Fruit fly (Drosophila melanogaster) whole organism, prepupa: ENCODE measurements around the gene Drs.

Experiments
- Blimp-1 ChIP-seq: fragments of 200-800 bp; sonication (Bioruptor generic); optimal IDR thresholded peaks from 3 replicates; lab custom pipeline; 2017; ENCODE audit warnings: missing biosample characterization, missing genetic modification characterization, mild to moderate bottlenecking, moderate library complexity, missing genetic modification reagents
- CG10631 ChIP-seq: fragments of 200-800 bp; sonication (Bioruptor generic); optimal IDR thresholded peaks from 2 replicates; lab custom pipeline; 2016; ENCODE audit warnings: missing biosample characterization, missing genetic modification characterization
- CG10669 ChIP-seq: fragments of 200-800 bp; sonication (Bioruptor generic); optimal IDR thresholded peaks from 3 replicates; lab custom pipeline; 2018; ENCODE audit warnings: missing biosample characterization, mild to moderate bottlenecking, missing genetic modification characterization, moderate library complexity
- CG11902 ChIP-seq: fragments of 200-800 bp; sonication (Bioruptor generic); optimal IDR thresholded peaks from 3 replicates; lab custom pipeline; 2016; ENCODE audit warnings: missing biosample characterization, missing genetic modification characterization
- CG15336 ChIP-seq: fragments of 200-800 bp; sonication (Bioruptor generic); IDR thresholded peaks from 2 replicates; pipeline ENCODE4 v1.3.6; 2022; ENCODE audit warnings: missing biosample characterization, missing genetic modification characterization
- CG1621 ChIP-seq: fragments of 200-800 bp; sonication (Bioruptor generic); optimal IDR thresholded peaks from 3 replicates; lab custom pipeline; 2018; ENCODE audit warnings: missing biosample characterization, mild to moderate bottlenecking, missing genetic modification characterization
- CG16779 ChIP-seq: fragments of 200-800 bp; sonication (Bioruptor generic); optimal IDR thresholded peaks from 3 replicates; lab custom pipeline; 2017; ENCODE audit warnings: missing biosample characterization, mild to moderate bottlenecking, missing genetic modification characterization
- CG3032 ChIP-seq: fragments of 200-800 bp; optimal IDR thresholded peaks from 2 replicates; lab custom pipeline; 2019; ENCODE audit warnings: missing biosample characterization, mild to moderate bottlenecking, missing genetic modification characterization, moderate library complexity
- CG31627 ChIP-seq: fragments of 200-800 bp; sonication (Bioruptor generic); optimal IDR thresholded peaks from 3 replicates; lab custom pipeline; 2016; ENCODE audit warnings: missing biosample characterization, missing genetic modification characterization
- CG32006 ChIP-seq: fragments of 200-800 bp; sonication (Bioruptor generic); optimal IDR thresholded peaks from 3 replicates; lab custom pipeline; 2017; ENCODE audit warnings: missing biosample characterization, mild to moderate bottlenecking, missing genetic modification characterization
- CG34406 ChIP-seq: fragments of 200-800 bp; sonication (Bioruptor generic); optimal IDR thresholded peaks from 3 replicates; lab custom pipeline; 2016; ENCODE audit warnings: missing biosample characterization, missing genetic modification characterization
- CG4318 ChIP-seq: fragments of 200-800 bp; sonication (Bioruptor generic); optimal IDR thresholded peaks from 3 replicates; lab custom pipeline; 2017; ENCODE audit warnings: missing biosample characterization, mild to moderate bottlenecking, missing genetic modification characterization
- CG6276 ChIP-seq: fragments of 200-800 bp; sonication (Bioruptor generic); optimal IDR thresholded peaks from 2 replicates; lab custom pipeline; 2017; ENCODE audit warnings: missing biosample characterization, mild to moderate bottlenecking, missing genetic modification characterization
- CG6792 ChIP-seq: fragments of 200-800 bp; sonication (Bioruptor generic); optimal IDR thresholded peaks from 3 replicates; lab custom pipeline; 2016; ENCODE audit warnings: missing biosample characterization, missing genetic modification characterization
- CG6808 ChIP-seq: fragments of 200-800 bp; sonication (Bioruptor generic); optimal IDR thresholded peaks from 3 replicates; lab custom pipeline; 2017; ENCODE audit warnings: missing biosample characterization, missing genetic modification characterization, mild to moderate bottlenecking, moderate library complexity, missing genetic modification reagents
- CG6854 ChIP-seq: fragments of 200-800 bp; sonication (Bioruptor generic); optimal IDR thresholded peaks from 2 replicates; lab custom pipeline; 2017; ENCODE audit warnings: missing biosample characterization, mild to moderate bottlenecking, missing genetic modification characterization
- CG8119 ChIP-seq: fragments of 200-800 bp; sonication (Bioruptor generic); IDR thresholded peaks from 3 replicates; pipeline ENCODE4 v1.3.6; 2022; ENCODE audit warnings: missing biosample characterization, missing genetic modification characterization
- CG8319 ChIP-seq: fragments of 200-800 bp; sonication (Bioruptor generic); optimal IDR thresholded peaks from 3 replicates; lab custom pipeline; 2016; ENCODE audit warnings: missing biosample characterization, missing genetic modification characterization
- Eip75B ChIP-seq: fragments of 200-800 bp; sonication (Bioruptor generic); optimal IDR thresholded peaks from 3 replicates; lab custom pipeline; 2016; ENCODE audit warnings: missing biosample characterization, missing genetic modification characterization
- Eip78C ChIP-seq: fragments of 200-800 bp; sonication (Bioruptor generic); peaks from one replicate; lab custom pipeline; 2016; ENCODE audit warnings: missing biosample characterization, missing genetic modification characterization
- Eip93F ChIP-seq: fragments of 200-800 bp; sonication (Bioruptor generic); optimal IDR thresholded peaks from 2 replicates; lab custom pipeline; 2016; ENCODE audit warnings: missing biosample characterization, mild to moderate bottlenecking, missing genetic modification characterization
- Ets21C ChIP-seq: fragments of 200-800 bp; sonication (Bioruptor generic); optimal IDR thresholded peaks from 3 replicates; lab custom pipeline; 2016; ENCODE audit warnings: missing biosample characterization, missing genetic modification characterization
- Ets96B ChIP-seq: fragments of 200-800 bp; optimal IDR thresholded peaks from 2 replicates; lab custom pipeline; 2019; ENCODE audit warnings: missing biosample characterization, mild to moderate bottlenecking, missing genetic modification characterization, moderate library complexity
- Gug ChIP-seq: fragments of 200-800 bp; sonication (Bioruptor generic); IDR thresholded peaks from 2 replicates; pipeline ENCODE4 v1.3.6; 2022; ENCODE audit warnings: missing biosample characterization, missing genetic modification characterization
- Hr38 ChIP-seq: sonication (Bioruptor generic); optimal IDR thresholded peaks from 2 replicates; lab custom pipeline; 2016; ENCODE audit warnings: missing biosample characterization, missing genetic modification characterization
- Hr39 ChIP-seq: fragments of 200-800 bp; sonication (Bioruptor generic); optimal IDR thresholded peaks from 2 replicates; lab custom pipeline; 2016; ENCODE audit warnings: missing biosample characterization, missing genetic modification characterization
- OdsH ChIP-seq: fragments of 200-800 bp; sonication (Bioruptor generic); optimal IDR thresholded peaks from 3 replicates; lab custom pipeline; 2016; ENCODE audit warnings: missing biosample characterization, missing genetic modification characterization
- Smox ChIP-seq: fragments of 200-800 bp; sonication (Bioruptor generic); optimal IDR thresholded peaks from 3 replicates; lab custom pipeline; 2016; ENCODE audit warnings: missing biosample characterization, missing genetic modification characterization
- Sox102F ChIP-seq: fragments of 200-800 bp; sonication (Bioruptor generic); optimal IDR thresholded peaks from 2 replicates; lab custom pipeline; 2016; ENCODE audit warnings: missing biosample characterization, mild to moderate bottlenecking, missing genetic modification characterization
- Sox14 ChIP-seq: fragments of 200-800 bp; sonication (Bioruptor generic); optimal IDR thresholded peaks from 3 replicates; lab custom pipeline; 2016; ENCODE audit warnings: missing biosample characterization, missing genetic modification characterization
- Sox15 ChIP-seq: fragments of 200-800 bp; sonication (Bioruptor generic); optimal IDR thresholded peaks from 3 replicates; lab custom pipeline; 2016; ENCODE audit warnings: missing biosample characterization, missing genetic modification characterization
- achi ChIP-seq: fragments of 200-800 bp; sonication (Bioruptor generic); optimal IDR thresholded peaks from 3 replicates; lab custom pipeline; 2016; ENCODE audit warnings: missing biosample characterization, missing genetic modification characterization
- acj6 ChIP-seq: fragments of 200-800 bp; sonication (Bioruptor generic); optimal IDR thresholded peaks from 3 replicates; lab custom pipeline; 2016; ENCODE audit warnings: missing biosample characterization, missing genetic modification characterization
- dac ChIP-seq: fragments of 200-800 bp; sonication (Bioruptor generic); optimal IDR thresholded peaks from 2 replicates; lab custom pipeline; 2017; ENCODE audit warnings: missing biosample characterization, mild to moderate bottlenecking, missing genetic modification characterization
- dsx ChIP-seq: fragments of 200-800 bp; optimal IDR thresholded peaks from 3 replicates; lab custom pipeline; 2019; ENCODE audit warnings: missing biosample characterization, mild to moderate bottlenecking, missing genetic modification characterization, moderate library complexity; ENCODE audit not compliant: poor library complexity, severe bottlenecking
- eg ChIP-seq: fragments of 200-800 bp; sonication (Bioruptor generic); IDR thresholded peaks from 3 replicates; pipeline ENCODE4 v1.3.6; 2022; ENCODE audit warnings: missing biosample characterization, missing genetic modification characterization
- fd59A ChIP-seq: fragments of 200-800 bp; sonication (Bioruptor generic); optimal IDR thresholded peaks from 2 replicates; lab custom pipeline; 2017; ENCODE audit warnings: missing biosample characterization, mild to moderate bottlenecking, missing genetic modification characterization, missing genetic modification reagents
- fd85E ChIP-seq: fragments of 200-800 bp; sonication (Bioruptor generic); optimal IDR thresholded peaks from 3 replicates; lab custom pipeline; 2016; ENCODE audit warnings: missing biosample characterization, missing genetic modification characterization
- fkh ChIP-seq: fragments of 200-800 bp; sonication (Bioruptor generic); optimal IDR thresholded peaks from 3 replicates; lab custom pipeline; 2017; ENCODE audit warnings: missing biosample characterization, mild to moderate bottlenecking, missing genetic modification characterization, moderate library complexity
- lz ChIP-seq: fragments of 200-800 bp; sonication (Bioruptor generic); optimal IDR thresholded peaks from 3 replicates; lab custom pipeline; 2016; ENCODE audit warnings: missing biosample characterization, missing genetic modification characterization
- net ChIP-seq: fragments of 200-800 bp; sonication (Bioruptor generic); optimal IDR thresholded peaks from 3 replicates; lab custom pipeline; 2016; ENCODE audit warnings: missing biosample characterization, missing genetic modification characterization
- pdm3 ChIP-seq: fragments of 200-800 bp; sonication (Bioruptor generic); optimal IDR thresholded peaks from 3 replicates; lab custom pipeline; 2016; ENCODE audit warnings: missing biosample characterization, missing genetic modification characterization
- salr ChIP-seq, 2 experiments: fragments of 200-800 bp; sonication (Bioruptor generic); optimal IDR thresholded peaks; 3 replicates each; lab custom pipeline; 2016 to 2018; ENCODE audit warnings: missing biosample characterization in 2 of 2, missing genetic modification characterization in 2 of 2, mild to moderate bottlenecking in 1 of 2
- spab ChIP-seq: fragments of 200-800 bp; sonication (Bioruptor generic); optimal IDR thresholded peaks from 2 replicates; lab custom pipeline; 2017; ENCODE audit warnings: missing biosample characterization, mild to moderate bottlenecking, missing genetic modification characterization, missing genetic modification reagents
- svp ChIP-seq: fragments of 200-800 bp; sonication (Bioruptor generic); peaks from one replicate; lab custom pipeline; 2016; ENCODE audit warnings: missing biosample characterization, missing genetic modification characterization
- topi ChIP-seq: fragments of 200-800 bp; sonication (Bioruptor generic); optimal IDR thresholded peaks from 3 replicates; lab custom pipeline; 2016; ENCODE audit warnings: missing biosample characterization, missing genetic modification characterization
- vri ChIP-seq: fragments of 200-800 bp; sonication (Bioruptor generic); optimal IDR thresholded peaks from 3 replicates; lab custom pipeline; 2016; ENCODE audit warnings: missing biosample characterization, mild to moderate bottlenecking, missing genetic modification characterization

The Drs gene

dm6 chr3L:3388708-3389665 is 19.6 kb downstream of the Drs start (continued):
- peak; percentile 74 for TF ChIP-seq acj6 (GFP tag; lab: Kevin White, UChicago)
- peak; percentile 82 for TF ChIP-seq lz
- TF ChIP-seq CG31627, result peak; percentile 76
- peak; percentile 70 for TF ChIP-seq Gug
- TF ChIP-seq net (GFP tag; lab: Kevin White, UChicago), result peak; percentile 34
- TF ChIP-seq CG6808, result peak; percentile 69
- TF ChIP-seq CG6854 (GFP tag; lab: Kevin White, UChicago), result peak; percentile 60
- TF ChIP-seq eg (GFP tag; lab: Robert Waterston, UW), result peak; percentile 89
- peak; percentile 80 for TF ChIP-seq Hr39
- peak; percentile 66 for TF ChIP-seq CG6276 (GFP tag; lab: Kevin White, UChicago)
- peak; percentile 83 for TF ChIP-seq CG15336 (GFP tag; lab: Robert Waterston, UW)
- peak; percentile 44 for TF ChIP-seq Eip93F (GFP tag; lab: Kevin White, UChicago)
- TF ChIP-seq Ets21C, result peak; percentile 75
- TF ChIP-seq svp, result peak; percentile 70

- TF ChIP-seq CG11902 (GFP tag; lab: Kevin White, UChicago) (peak; percentile 78), CG8119 (GFP tag; lab: Robert Waterston, UW) (no peak; the same call in 2 of the 3 replicates), CG31627 (peak; percentile 63), net (GFP tag; lab: Kevin White, UChicago) (peak; percentile 34), Eip78C (peak; percentile 89), CG3032 (tag; lab: Kevin White, UChicago) (peak; percentile 10), Hr38 (GFP tag; lab: Kevin White, UChicago) (no peak), CG34406 (GFP tag; lab: Kevin White, UChicago) (peak; percentile 48), fd85E (GFP tag; lab: Kevin White, UChicago) (no peak), Sox14 (peak; percentile 50), salr (GFP tag; optimal IDR thresholded peaks at IDR 0.05; lab: Kevin White, UChicago) (no peak), dac (GFP tag; lab: Kevin White, UChicago) (no peak), CG6792 (GFP tag; lab: Kevin White, UChicago) (peak; percentile 59), Blimp-1 (GFP tag; lab: Kevin White, UChicago) (peak; percentile 77), CG6808 (no peak), Eip75B (GFP tag; lab: Kevin White, UChicago) (peak; percentile 73), Smox (GFP tag; lab: Kevin White, UChicago) (peak; percentile 83), achi (GFP tag; lab: Kevin White, UChicago) (no peak), Gug (peak; percentile 18; the same call in 1 of the 2 replicates), Sox15 (GFP tag; lab: Kevin White, UChicago) (no peak), spab (GFP tag; lab: Kevin White, UChicago) (no peak), CG10669 (GFP tag; lab: Kevin White, UChicago) (no peak), Ets96B (no peak), pdm3 (GFP tag; lab: Kevin White, UChicago) (peak; percentile 41), eg (GFP tag; lab: Robert Waterston, UW) (no peak), Hr39 (peak; percentile 69), CG8319 (GFP tag; lab: Kevin White, UChicago) (peak; percentile 27), fd59A (GFP tag; lab: Kevin White, UChicago) (no peak), CG6276 (GFP tag; lab: Kevin White, UChicago) (peak; percentile 55), CG16779 (tag; lab: Kevin White, UChicago) (no peak), svp (peak; percentile 94), fkh (no peak), vri (GFP tag; lab: Kevin White, UChicago) (peak; percentile 45), CG1621 (tag; lab: Kevin White, UChicago) (no peak), OdsH (GFP tag; lab: Kevin White, UChicago) (no peak), topi (GFP tag; lab: Kevin White, UChicago) (peak; percentile 93), Sox102F (GFP tag; lab: Kevin White, UChicago) (peak; percentile 62), CG10631 (GFP tag; lab: Kevin White, UChicago) (peak; percentile 53), dsx (no peak), CG4318 (GFP tag; lab: Kevin White, UChicago) (no peak), CG15336 (GFP tag; lab: Robert Waterston, UW) (no peak; the same call in 1 of the 2 replicates), CG32006 (GFP tag; lab: Kevin White, UChicago) (peak; percentile 36)
These were observed 20.3 kb downstream of the Drs start for dm6 chr3L:3389666-3390059.
